Worm (Caenorhabditis elegans) whole organism, L3 larva: ENCODE data around the gene Y73B6BL.31.

Source experiments
- ama-1 ChIP-seq: fragments of 150-350 bp; optimal IDR thresholded peaks from 2 replicates; lab custom pipeline; 2018
- ceh-82 ChIP-seq: fragments of 150-350 bp; optimal IDR thresholded peaks from 2 replicates; lab custom pipeline; 2014; ENCODE audit warnings: missing biosample characterization, missing genetic modification characterization
- ceh-9 ChIP-seq: sonication (generic microtip); optimal IDR thresholded peaks from 2 replicates; lab custom pipeline; 2018; ENCODE audit warnings: missing biosample characterization, missing genetic modification characterization
- egl-27 ChIP-seq: sonication (generic microtip); optimal IDR thresholded peaks from 4 replicates; lab custom pipeline; 2017; ENCODE audit warnings: missing biosample characterization, missing genetic modification reagents, missing genetic modification characterization
- lin-15B ChIP-seq: fragments of 150-350 bp; optimal IDR thresholded peaks from 2 replicates; lab custom pipeline; 2014; ENCODE audit warnings: missing biosample characterization, missing genetic modification characterization
- lin-39 ChIP-seq: fragments of 150-350 bp; optimal IDR thresholded peaks from 2 replicates; lab custom pipeline; 2018; ENCODE audit warnings: missing biosample characterization, missing genetic modification reagents, missing genetic modification characterization
- mdl-1 ChIP-seq: fragments of 150-350 bp; optimal IDR thresholded peaks from 2 replicates; lab custom pipeline; 2014; ENCODE audit warnings: missing biosample characterization, missing genetic modification characterization
- nhr-11 ChIP-seq: fragments of 150-350 bp; optimal IDR thresholded peaks from 2 replicates; lab custom pipeline; 2014; ENCODE audit warnings: missing biosample characterization, missing genetic modification characterization
- nhr-12 ChIP-seq: fragments of 150-350 bp; optimal IDR thresholded peaks from 2 replicates; lab custom pipeline; 2014; ENCODE audit warnings: missing biosample characterization, missing genetic modification characterization
- pha-4 ChIP-seq: fragments of 150-350 bp; optimal IDR thresholded peaks from 2 replicates; lab custom pipeline; 2014; ENCODE audit warnings: missing biosample characterization, missing genetic modification reagents, missing genetic modification characterization
- pqm-1 ChIP-seq: fragments of 150-350 bp; optimal IDR thresholded peaks from 2 replicates; lab custom pipeline; 2017; ENCODE audit warnings: missing biosample characterization, missing genetic modification characterization, inconsistent platforms
- unc-62 ChIP-seq: fragments of 150-350 bp; sonication (generic microtip); optimal IDR thresholded peaks from 4 replicates; lab custom pipeline; 2014; ENCODE audit warnings: missing biosample characterization, missing genetic modification reagents, missing genetic modification characterization

DNA sequence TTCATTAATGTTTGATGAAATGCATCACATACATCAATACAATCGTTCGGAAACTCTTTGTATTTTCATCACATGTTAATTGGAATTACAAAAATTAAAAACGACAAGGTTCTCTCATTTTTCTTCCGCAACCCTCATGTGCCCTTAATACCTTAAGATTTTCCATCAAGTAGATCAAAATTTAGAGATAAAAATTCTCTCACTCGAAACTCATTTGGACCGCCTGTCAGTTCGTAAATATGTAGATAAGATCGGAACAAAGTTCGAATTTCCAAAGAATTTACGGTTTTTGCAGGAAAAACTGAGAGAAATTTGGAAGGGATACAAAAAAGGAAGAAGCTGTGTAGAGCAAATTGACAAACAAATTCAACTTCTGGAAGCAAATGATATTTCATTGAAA lies 54.4 kb downstream of the Y73B6BL.31 start:
- TF ChIP-seq ceh-82 (no peak), ama-1 (no peak), lin-15B (tag; lab: Kevin White, UChicago) (no peak), nhr-11 (no peak), lin-39 (tag; lab: Kevin White, UChicago) (no peak), mdl-1 (tag; lab: Kevin White, UChicago) (no peak), pha-4 (tag; lab: Kevin White, UChicago) (no peak), pqm-1 (no peak), unc-62 (GFP tag; lab: Kevin White, UChicago) (no peak), nhr-12 (tag; lab: Kevin White, UChicago) (no peak), ceh-9 (tag; lab: Kevin White, UChicago) (no peak), egl-27 (no peak)
